Fruit fly (Drosophila melanogaster) whole organism, embryonic: ENCODE measurements around the gene CG13962.

Experiments
- CG10321 ChIP-seq: fragments of 200-800 bp; sonication (Bioruptor generic); IDR thresholded peaks from 2 replicates; pipeline ENCODE4 v1.3.6; 2022; ENCODE audit warnings: missing biosample characterization, missing genetic modification characterization
- CG10654 ChIP-seq: fragments of 200-800 bp; sonication (Bioruptor generic); optimal IDR thresholded peaks from 2 replicates; lab custom pipeline; 2016; ENCODE audit warnings: missing biosample characterization, missing genetic modification characterization
- CG11093 ChIP-seq: fragments of 200-800 bp; sonication (Bioruptor generic); IDR thresholded peaks from 3 replicates; pipeline ENCODE4 v1.3.6; 2022; ENCODE audit warnings: missing biosample characterization, missing genetic modification characterization
- CG11398 ChIP-seq: fragments of 200-800 bp; sonication (Bioruptor generic); optimal IDR thresholded peaks from 2 replicates; lab custom pipeline; 2016; ENCODE audit warnings: missing biosample characterization, missing genetic modification characterization
- CG12219 ChIP-seq: fragments of 200-800 bp; sonication (Bioruptor generic); optimal IDR thresholded peaks from 3 replicates; lab custom pipeline; 2018; ENCODE audit warnings: missing biosample characterization, mild to moderate bottlenecking, missing genetic modification characterization
- CG13424 ChIP-seq: fragments of 200-800 bp; sonication (Bioruptor generic); optimal IDR thresholded peaks from 2 replicates; lab custom pipeline; 2019; ENCODE audit warnings: missing biosample characterization, mild to moderate bottlenecking, missing genetic modification characterization, moderate library complexity
- CG13894 ChIP-seq: fragments of 200-800 bp; sonication (Bioruptor generic); optimal IDR thresholded peaks from 3 replicates; lab custom pipeline; 2018; ENCODE audit warnings: missing biosample characterization, mild to moderate bottlenecking, missing genetic modification characterization, moderate library complexity
- CG16779 ChIP-seq: fragments of 200-800 bp; sonication (Bioruptor generic); IDR thresholded peaks from 2 replicates; pipeline ENCODE4 v1.3.6; 2022; ENCODE audit warnings: missing biosample characterization, missing genetic modification characterization
- CG1792 ChIP-seq: fragments of 200-800 bp; sonication (Bioruptor generic); optimal IDR thresholded peaks from 2 replicates; lab custom pipeline; 2016; ENCODE audit warnings: missing biosample characterization, missing genetic modification characterization
- CG18476 ChIP-seq: fragments of 200-800 bp; sonication (Bioruptor generic); optimal IDR thresholded peaks from 2 replicates; lab custom pipeline; 2016; ENCODE audit warnings: missing biosample characterization, mild to moderate bottlenecking, missing genetic modification characterization
- CG2889 ChIP-seq: fragments of 200-800 bp; sonication (Bioruptor generic); IDR thresholded peaks from 3 replicates; pipeline ENCODE4 v1.3.6; 2022; ENCODE audit warnings: missing biosample characterization, missing genetic modification characterization
- CG3163 ChIP-seq: fragments of 200-800 bp; sonication (Bioruptor generic); optimal IDR thresholded peaks from 3 replicates; lab custom pipeline; 2016; ENCODE audit warnings: missing biosample characterization, missing genetic modification characterization
- CG33213 ChIP-seq: fragments of 200-800 bp; sonication (Bioruptor generic); optimal IDR thresholded peaks from 3 replicates; lab custom pipeline; 2016; ENCODE audit warnings: missing biosample characterization, missing genetic modification characterization
- CG4404 ChIP-seq: fragments of 200-800 bp; sonication (Bioruptor generic); IDR thresholded peaks from 2 replicates; pipeline ENCODE4 v1.3.6; 2022; ENCODE audit warnings: missing biosample characterization, missing genetic modification characterization
- CG6813 ChIP-seq: fragments of 200-800 bp; sonication (Bioruptor generic); optimal IDR thresholded peaks from 2 replicates; lab custom pipeline; 2017; ENCODE audit warnings: missing biosample characterization, missing genetic modification characterization, mild to moderate bottlenecking, moderate library complexity, missing genetic modification reagents
- CG8359 ChIP-seq: fragments of 200-800 bp; sonication (Bioruptor generic); optimal IDR thresholded peaks from 2 replicates; lab custom pipeline; 2017; ENCODE audit warnings: missing biosample characterization, mild to moderate bottlenecking, missing genetic modification characterization, borderline replicate concordance
- CG9727 ChIP-seq: fragments of 200-800 bp; sonication (Bioruptor generic); optimal IDR thresholded peaks from 3 replicates; lab custom pipeline; 2017; ENCODE audit warnings: missing biosample characterization, mild to moderate bottlenecking, missing genetic modification characterization
- D19B ChIP-seq: fragments of 200-800 bp; sonication (Bioruptor generic); optimal IDR thresholded peaks from 2 replicates; lab custom pipeline; 2017; ENCODE audit warnings: missing biosample characterization, mild to moderate bottlenecking, missing genetic modification characterization
- Dek ChIP-seq: fragments of 200-800 bp; sonication (Bioruptor generic); optimal IDR thresholded peaks from 3 replicates; lab custom pipeline; 2019; ENCODE audit warnings: missing biosample characterization, mild to moderate bottlenecking, missing genetic modification characterization, moderate library complexity
- Dll ChIP-seq: fragments of 200-800 bp; sonication (Bioruptor generic); IDR thresholded peaks from 4 replicates; pipeline ENCODE4 v1.3.6; 2022; ENCODE audit warnings: missing biosample characterization, missing genetic modification characterization; ENCODE audit not compliant: partially characterized antibody
- Drgx ChIP-seq: fragments of 200-800 bp; sonication (Bioruptor generic); IDR thresholded peaks from 2 replicates; pipeline ENCODE4 v1.3.6; 2022; ENCODE audit warnings: missing biosample characterization, missing genetic modification characterization
- Elba2 ChIP-seq: fragments of 200-800 bp; sonication (Bioruptor generic); optimal IDR thresholded peaks from 3 replicates; lab custom pipeline; 2016; ENCODE audit warnings: missing biosample characterization, missing genetic modification characterization
- Ets97D ChIP-seq: fragments of 200-800 bp; sonication (Bioruptor generic); optimal IDR thresholded peaks from 3 replicates; lab custom pipeline; 2016; ENCODE audit warnings: missing biosample characterization, missing genetic modification characterization
- HmgZ ChIP-seq: fragments of 200-800 bp; sonication (Bioruptor generic); optimal IDR thresholded peaks from 2 replicates; lab custom pipeline; 2018; ENCODE audit warnings: missing biosample characterization, mild to moderate bottlenecking, missing genetic modification characterization
- Hr39 ChIP-seq: fragments of >200 bp; optimal IDR thresholded peaks from 2 replicates; lab custom pipeline; 2017
- Hsf ChIP-seq: fragments of 200-800 bp; sonication (Bioruptor generic); optimal IDR thresholded peaks from 3 replicates; lab custom pipeline; 2016; ENCODE audit warnings: missing biosample characterization, missing genetic modification characterization
- Lhr ChIP-seq: fragments of 200-800 bp; sonication (Bioruptor generic); optimal IDR thresholded peaks from 3 replicates; lab custom pipeline; 2017; ENCODE audit warnings: mild to moderate bottlenecking, missing biosample characterization, missing genetic modification reagents, missing genetic modification characterization
- Mad ChIP-seq: fragments of 200-800 bp; sonication (Bioruptor generic); optimal IDR thresholded peaks from 2 replicates; lab custom pipeline; 2016; ENCODE audit warnings: missing biosample characterization, missing genetic modification characterization
- NC2α ChIP-seq: fragments of 200-800 bp; sonication (Bioruptor generic); optimal IDR thresholded peaks from 2 replicates; lab custom pipeline; 2016; ENCODE audit warnings: missing biosample characterization, missing genetic modification characterization
- PHDP ChIP-seq: fragments of 200-800 bp; sonication (Bioruptor generic); optimal IDR thresholded peaks from 3 replicates; lab custom pipeline; 2018; ENCODE audit warnings: missing biosample characterization, mild to moderate bottlenecking, missing genetic modification characterization, moderate library complexity
- Poxn ChIP-seq: fragments of 200-800 bp; sonication (Bioruptor generic); IDR thresholded peaks from 2 replicates; pipeline ENCODE4 v1.3.6; 2022; ENCODE audit warnings: missing biosample characterization, missing genetic modification characterization
- Rx ChIP-seq: fragments of 200-800 bp; sonication (Bioruptor generic); IDR thresholded peaks from 2 replicates; pipeline ENCODE4 v1.3.6; 2022; ENCODE audit warnings: missing biosample characterization, missing genetic modification characterization
- Ssrp ChIP-seq: fragments of 200-800 bp; sonication (Bioruptor generic); optimal IDR thresholded peaks from 2 replicates; lab custom pipeline; 2018; ENCODE audit warnings: missing biosample characterization, mild to moderate bottlenecking, missing genetic modification characterization, moderate library complexity
- aop ChIP-seq: fragments of 200-800 bp; sonication (Bioruptor generic); IDR thresholded peaks from 2 replicates; pipeline ENCODE4 v1.3.6; 2022; ENCODE audit warnings: missing biosample characterization, missing genetic modification characterization
- bcd ChIP-seq: fragments of 200-800 bp; sonication (Bioruptor generic); optimal IDR thresholded peaks from 2 replicates; lab custom pipeline; 2017; ENCODE audit warnings: missing biosample characterization, mild to moderate bottlenecking, missing genetic modification characterization
- cas ChIP-seq: fragments of 200-800 bp; sonication (Bioruptor generic); IDR thresholded peaks from 2 replicates; pipeline ENCODE4 v1.3.6; 2022; ENCODE audit warnings: missing biosample characterization, missing genetic modification characterization
- corto ChIP-seq: fragments of 200-800 bp; sonication (Bioruptor generic); optimal IDR thresholded peaks from 2 replicates; lab custom pipeline; 2016; ENCODE audit warnings: missing biosample characterization, mild to moderate bottlenecking, missing genetic modification characterization, moderate library complexity
- cwo ChIP-seq: fragments of 200-800 bp; sonication (Bioruptor generic); optimal IDR thresholded peaks from 3 replicates; lab custom pipeline; 2017; ENCODE audit warnings: missing biosample characterization, missing genetic modification characterization, mild to moderate bottlenecking, moderate library complexity, missing genetic modification reagents
- dm ChIP-seq: fragments of 200-800 bp; sonication (Bioruptor generic); optimal IDR thresholded peaks from 3 replicates; lab custom pipeline; 2016; ENCODE audit warnings: missing biosample characterization, missing genetic modification characterization
- esg ChIP-seq: fragments of 200-800 bp; sonication (Bioruptor generic); conservative IDR thresholded peaks from 2 replicates; pipeline ENCODE4 v1.3.6; 2022; ENCODE audit warnings: missing biosample characterization, missing genetic modification characterization
- gcm2 ChIP-seq: fragments of 200-800 bp; sonication (Bioruptor generic); optimal IDR thresholded peaks from 2 replicates; lab custom pipeline; 2016; ENCODE audit warnings: missing biosample characterization, missing genetic modification characterization
- gsb ChIP-seq: fragments of 200-800 bp; sonication (Bioruptor generic); IDR thresholded peaks from 2 replicates; pipeline ENCODE4 v1.3.6; 2022; ENCODE audit warnings: missing biosample characterization, missing genetic modification characterization
- gsb-n ChIP-seq: fragments of 200-800 bp; sonication (Bioruptor generic); optimal IDR thresholded peaks from 3 replicates; lab custom pipeline; 2018; ENCODE audit warnings: missing biosample characterization, mild to moderate bottlenecking, missing genetic modification characterization
- hth ChIP-seq: fragments of >200 bp; optimal IDR thresholded peaks from 2 replicates; lab custom pipeline; 2017; ENCODE audit warnings: inconsistent platforms
- jing ChIP-seq: fragments of 200-800 bp; sonication (Bioruptor generic); optimal IDR thresholded peaks from 2 replicates; lab custom pipeline; 2018; ENCODE audit warnings: missing biosample characterization, mild to moderate bottlenecking, missing genetic modification characterization
- klu ChIP-seq: fragments of 200-800 bp; sonication (Bioruptor generic); IDR thresholded peaks from 2 replicates; pipeline ENCODE4 v1.3.6; 2022; ENCODE audit warnings: missing biosample characterization, missing genetic modification characterization
- oc ChIP-seq: fragments of 200-800 bp; sonication (Bioruptor generic); optimal IDR thresholded peaks from 2 replicates; lab custom pipeline; 2018; ENCODE audit warnings: missing biosample characterization, mild to moderate bottlenecking, missing genetic modification characterization, moderate library complexity
- prd ChIP-seq, 3 experiments: fragments of >200 bp in 2 of 3; fragments of 200-800 bp in 1 of 3; sonication (Bioruptor generic) in 1 of 3; optimal IDR thresholded peaks in 2 of 3; IDR thresholded peaks in 1 of 3; 2 replicates in 2 of 3; 3 replicates in 1 of 3; pipeline versions ENCODE4 v1.3.6 to Lab custom; 2017 to 2022; ENCODE audit warnings: missing biosample characterization in 1 of 3, missing genetic modification characterization in 1 of 3
- sim ChIP-seq: fragments of 200-800 bp; sonication (Bioruptor generic); IDR thresholded peaks from 2 replicates; pipeline ENCODE4 v1.3.6; 2022; ENCODE audit warnings: missing biosample characterization, missing genetic modification characterization
- stwl ChIP-seq: fragments of 200-800 bp; sonication (Bioruptor generic); optimal IDR thresholded peaks from 3 replicates; lab custom pipeline; 2018; ENCODE audit warnings: missing biosample characterization, mild to moderate bottlenecking, missing genetic modification characterization, moderate library complexity
- trem ChIP-seq: fragments of 200-800 bp; optimal IDR thresholded peaks from 3 replicates; lab custom pipeline; 2019; ENCODE audit warnings: missing biosample characterization, mild to moderate bottlenecking, missing genetic modification characterization, moderate library complexity
- wor ChIP-seq: fragments of 200-800 bp; sonication (Bioruptor generic); IDR thresholded peaks from 2 replicates; pipeline ENCODE4 v1.3.6; 2022; ENCODE audit warnings: missing biosample characterization, missing genetic modification characterization

The CG13962 gene

DNA sequence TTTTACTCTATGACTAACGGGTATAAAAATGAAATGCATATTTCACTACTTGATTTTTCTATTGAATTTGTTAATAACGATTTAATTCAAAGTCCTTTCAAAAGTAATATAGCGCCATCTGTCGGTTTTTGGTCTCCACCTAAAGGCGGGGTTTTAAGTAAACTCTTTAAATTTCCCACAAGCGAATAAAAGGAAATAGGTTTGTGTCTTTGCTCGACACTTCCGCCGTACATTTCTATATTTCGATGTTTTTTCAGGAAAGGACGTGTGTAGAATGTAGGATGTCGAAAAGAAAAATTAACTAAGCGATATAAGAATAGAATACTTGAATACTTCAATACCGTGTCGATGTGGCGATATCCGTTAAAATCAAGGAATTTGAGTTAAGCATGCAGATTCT lies 2.8 kb upstream of the CG13962 start (continued):
- TF ChIP-seq aop: no peak
- no peak for TF ChIP-seq corto (GFP tag; lab: Kevin White, UChicago)
- peak; percentile 82 for TF ChIP-seq stwl
- TF ChIP-seq Ssrp (tag; lab: Kevin White, UChicago): peak; percentile 12
- TF ChIP-seq dm (GFP tag; lab: Kevin White, UChicago): no peak
- peak; percentile 87 for TF ChIP-seq Lhr (GFP tag; lab: Kevin White, UChicago)
- no peak for TF ChIP-seq wor (GFP tag; lab: Robert Waterston, UW)
- no peak for TF ChIP-seq CG4404 (GFP tag; lab: Robert Waterston, UW)
- TF ChIP-seq Dll: no peak
- TF ChIP-seq Poxn (GFP tag; lab: Robert Waterston, UW): no peak
- TF ChIP-seq CG11093 (GFP tag; lab: Robert Waterston, UW): no peak
- no peak for TF ChIP-seq hth
- TF ChIP-seq NC2α (GFP tag; lab: Kevin White, UChicago): no peak
- TF ChIP-seq Mad (GFP tag; lab: Kevin White, UChicago): no peak
- TF ChIP-seq CG18476 (GFP tag; lab: Kevin White, UChicago): no peak
- TF ChIP-seq HmgZ (tag; lab: Kevin White, UChicago): no peak
- no peak for TF ChIP-seq gcm2 (GFP tag; lab: Kevin White, UChicago)
- no peak for TF ChIP-seq CG9727
- no peak for TF ChIP-seq cwo (GFP tag; lab: Kevin White, UChicago)
- TF ChIP-seq trem: peak; percentile 33
- no peak for TF ChIP-seq Drgx (GFP tag; lab: Robert Waterston, UW)
- no peak for TF ChIP-seq CG3163 (GFP tag; lab: Kevin White, UChicago)
- TF ChIP-seq gsb (GFP tag; lab: Robert Waterston, UW): no peak
- no peak for TF ChIP-seq CG8359
- no peak for TF ChIP-seq Hr39 (lab: Kevin White, UChicago)
- no peak for TF ChIP-seq Dek (tag; lab: Kevin White, UChicago)
- TF ChIP-seq CG11398 (GFP tag; lab: Kevin White, UChicago): no peak
- TF ChIP-seq esg (GFP tag; lab: Robert Waterston, UW): no peak
- no peak for TF ChIP-seq CG12219 (GFP tag; lab: Kevin White, UChicago)
- TF ChIP-seq CG6813 (GFP tag; lab: Kevin White, UChicago): no peak
- TF ChIP-seq CG13424 (tag; lab: Kevin White, UChicago): peak; percentile 40
- no peak for TF ChIP-seq sim
- TF ChIP-seq Elba2 (GFP tag; lab: Kevin White, UChicago): peak; percentile 55
- TF ChIP-seq bcd: no peak
- TF ChIP-seq PHDP (tag; lab: Kevin White, UChicago): no peak
- TF ChIP-seq Ets97D (GFP tag; lab: Kevin White, UChicago): peak; percentile 86
- TF ChIP-seq prd (optimal IDR thresholded peaks at IDR 0.05; lab: Kevin White, UChicago): peak in 1 of 2 experiments; percentile 37
- TF ChIP-seq prd (GFP tag; IDR thresholded peaks at IDR 0.05; lab: Robert Waterston, UW): 0 out of 3 replicates have a peak, but pooled peaks have one; percentile 17
- no peak for TF ChIP-seq CG33213
- TF ChIP-seq jing (GFP tag; lab: Kevin White, UChicago): no peak
- TF ChIP-seq cas (GFP tag; lab: Robert Waterston, UW): no peak
- TF ChIP-seq oc (tag; lab: Kevin White, UChicago): no peak
- TF ChIP-seq CG2889 (GFP tag; lab: Robert Waterston, UW): no peak
- no peak for TF ChIP-seq klu (GFP tag; lab: Robert Waterston, UW)
- TF ChIP-seq CG10321: no peak
- no peak for TF ChIP-seq CG1792
- peak; percentile 8; the same call in 1 of the 2 replicates for TF ChIP-seq Rx (GFP tag; lab: Robert Waterston, UW)
- TF ChIP-seq D19B (GFP tag; lab: Kevin White, UChicago): no peak
- peak; percentile 3 for TF ChIP-seq gsb-n (tag; lab: Kevin White, UChicago)
- peak; percentile 18 for TF ChIP-seq CG10654 (GFP tag; lab: Kevin White, UChicago)
- no peak for TF ChIP-seq CG16779
- TF ChIP-seq Hsf (GFP tag; lab: Kevin White, UChicago): peak; percentile 33
- peak; percentile 48 for TF ChIP-seq CG13894 (tag; lab: Kevin White, UChicago)
